Worm (Caenorhabditis elegans): ENCODE measurements around the gene Y82E9BR.3.

Y82E9BR.3 gene

ce11 chrIII:1421436-1421835 is 2.4 kb downstream of the Y82E9BR.3 start:
- TF ChIP-seq crh-2 (tag; optimal IDR thresholded peaks at IDR 0.05) (no peak), sma-9 (GFP tag; optimal IDR thresholded peaks at IDR 0.05) (no peak), sma-9 (tag; optimal IDR thresholded peaks at IDR 0.05) (no peak), unc-39 (tag; optimal IDR thresholded peaks at IDR 0.05) (no peak), snpc-4 (tag; optimal IDR thresholded peaks at IDR 0.05) (no peak), nhr-25 (tag; optimal IDR thresholded peaks at IDR 0.05) (no peak), nhr-237 (tag; optimal IDR thresholded peaks at IDR 0.05) (no peak), nhr-23 (tag; optimal IDR thresholded peaks at IDR 0.05) (no peak), dmd-4 (tag; optimal IDR thresholded peaks at IDR 0.05) (no peak), nhr-6 (tag; optimal IDR thresholded peaks at IDR 0.05) (no peak), ZK546.5 (tag; optimal IDR thresholded peaks at IDR 0.05) (no peak), R02D3.7 (tag; optimal IDR thresholded peaks at IDR 0.05) (no peak), alr-1 (tag; optimal IDR thresholded peaks at IDR 0.05) (no peak), lin-11 (tag; optimal IDR thresholded peaks at IDR 0.05) (no peak)

ce11 chrIII:1424305-1424704 is 5.3 kb downstream of the Y82E9BR.3 start:
- TF ChIP-seq mbf-1 (tag; optimal IDR thresholded peaks at IDR 0.05), result no peak
- no peak for TF ChIP-seq nhr-12 (tag; optimal IDR thresholded peaks at IDR 0.05)
- peak; percentile 42 for TF ChIP-seq Y55F3AM.14 (GFP tag; optimal IDR thresholded peaks at IDR 0.05)
- peak; percentile 32 for TF ChIP-seq nhr-129 (tag; optimal IDR thresholded peaks at IDR 0.05)
- TF ChIP-seq dmd-4 (tag; optimal IDR thresholded peaks at IDR 0.05), result no peak
- TF ChIP-seq nhr-11 (tag; optimal IDR thresholded peaks at IDR 0.05), result no peak
- no peak for TF ChIP-seq skn-1 (tag; optimal IDR thresholded peaks at IDR 0.05)
- peak; percentile 67 to 75 for TF ChIP-seq lsy-2 (tag; optimal IDR thresholded peaks at IDR 0.05)
- TF ChIP-seq unc-55 (GFP tag; optimal IDR thresholded peaks at IDR 0.05), result peak; percentile 77
- TF ChIP-seq nhr-25 (tag; optimal IDR thresholded peaks at IDR 0.05), result peak; percentile 46
- peak; percentile 34 for TF ChIP-seq fos-1 (tag; optimal IDR thresholded peaks at IDR 0.05)
- TF ChIP-seq nhr-23 (tag; optimal IDR thresholded peaks at IDR 0.05), result no peak
- peak; percentile 35 for TF ChIP-seq mab-5 (tag; optimal IDR thresholded peaks at IDR 0.05)
- TF ChIP-seq ceh-16 (tag; optimal IDR thresholded peaks at IDR 0.05), result no peak
- no peak for TF ChIP-seq ama-1 (optimal IDR thresholded peaks at IDR 0.05)
- TF ChIP-seq lin-13 (GFP tag; optimal IDR thresholded peaks at IDR 0.05), result peak; percentile 88
- TF ChIP-seq lin-11 (tag; optimal IDR thresholded peaks at IDR 0.05), result peak; percentile 50
- TF ChIP-seq C34F6.9 (tag; optimal IDR thresholded peaks at IDR 0.05), result peak; percentile 45
- TF ChIP-seq nhr-77 (tag; optimal IDR thresholded peaks at IDR 0.05), result no peak
- TF ChIP-seq F13H6.1 (tag; optimal IDR thresholded peaks at IDR 0.05), result peak; percentile 49
- no peak for TF ChIP-seq sma-9 (GFP tag; optimal IDR thresholded peaks at IDR 0.05)
- no peak for TF ChIP-seq sma-9 (tag; optimal IDR thresholded peaks at IDR 0.05)
- TF ChIP-seq nhr-21 (tag; optimal IDR thresholded peaks at IDR 0.05), result peak; percentile 14
- TF ChIP-seq crh-2 (tag; optimal IDR thresholded peaks at IDR 0.05), result peak; percentile 8
- TF ChIP-seq sma-3 (GFP tag; optimal IDR thresholded peaks at IDR 0.05), result peak; percentile 53
- TF ChIP-seq gmeb-1 (tag; optimal IDR thresholded peaks at IDR 0.05), result peak; percentile 52
- no peak for TF ChIP-seq ztf-1 (GFP tag; conservative IDR thresholded peaks at IDR 0.05)

- TF ChIP-seq lin-13 (GFP tag; optimal IDR thresholded peaks at IDR 0.05) (no peak), nhr-11 (tag; optimal IDR thresholded peaks at IDR 0.05) (no peak), unc-55 (GFP tag; optimal IDR thresholded peaks at IDR 0.05) (no peak), nhr-10 (tag; optimal IDR thresholded peaks at IDR 0.05) (no peak), nhr-237 (tag; optimal IDR thresholded peaks at IDR 0.05) (no peak), aly-2 (tag; optimal IDR thresholded peaks at IDR 0.05) (no peak), mdl-1 (tag; optimal IDR thresholded peaks at IDR 0.05) (no peak), Y55F3AM.14 (GFP tag; optimal IDR thresholded peaks at IDR 0.05) (no peak), blmp-1 (tag; optimal IDR thresholded peaks at IDR 0.05; ENCODE audit: insufficient read depth) (no peak), fos-1 (tag; optimal IDR thresholded peaks at IDR 0.05) (no peak), dmd-4 (tag; optimal IDR thresholded peaks at IDR 0.05) (no peak), lin-39 (tag; optimal IDR thresholded peaks at IDR 0.05) (no peak), peb-1 (tag; optimal IDR thresholded peaks at IDR 0.05) (no peak), skn-1 (tag; optimal IDR thresholded peaks at IDR 0.05) (no peak)
Observed at ce11 chrIII:1427126-1427525, 8.1 kb downstream of the Y82E9BR.3 start, which contains the start of gene lelo-2. Gene lelo-2 (minus strand): TSS chrIII:1427226.
